Fruit fly (Drosophila melanogaster): ENCODE measurements around the gene CG1503.

dm6 chrX:21125966-21126553 is 19.9 kb upstream of the CG1503 start:
- no peak for TF ChIP-seq CG8478 (optimal IDR thresholded peaks at IDR 0.05)
- no peak for TF ChIP-seq CTCF (optimal IDR thresholded peaks at IDR 0.05)
